Worm (Caenorhabditis elegans) whole organism, L4/young adult: ENCODE results near the gene clec-165.

ENCODE experiments used
- dao-5 ChIP-seq: sonication (generic microtip); optimal IDR thresholded peaks from 2 replicates; lab custom pipeline; 2016; ENCODE audit warnings: missing genotype, missing genetic modification characterization, moderate library complexity, missing compliant biosample characterization
- him-1 ChIP-seq: sonication (generic microtip); optimal IDR thresholded peaks from 2 replicates; lab custom pipeline; 2016; ENCODE audit warnings: missing genotype, missing genetic modification reagents, missing genetic modification characterization, missing compliant biosample characterization

DNA sequence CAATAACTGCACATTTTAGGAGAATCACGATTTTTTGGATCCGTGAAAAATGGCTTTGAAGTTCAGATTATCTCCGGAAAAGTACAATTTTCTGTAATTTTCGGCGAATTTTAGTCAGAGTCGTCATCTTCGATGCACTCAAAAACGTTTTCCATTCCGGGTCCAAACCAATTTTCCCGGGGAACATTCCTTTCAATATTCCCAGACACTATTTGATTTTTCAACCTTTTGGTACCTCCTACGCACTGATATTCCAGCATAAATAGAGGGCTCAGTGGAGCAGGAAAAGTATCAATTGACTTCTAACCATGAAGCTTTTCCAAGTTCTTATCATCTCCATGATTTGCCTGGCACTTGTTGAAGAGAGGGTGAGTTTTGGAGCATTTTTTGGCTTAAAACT lies 15.1 kb downstream of the clec-165 start, which contains the start of gene W09G12.6:
- TF ChIP-seq him-1 = no peak
- no peak for TF ChIP-seq dao-5 (tag; lab: Kevin White, UChicago)
